Fruit fly (Drosophila melanogaster) whole organism, embryonic: ENCODE data around the gene CG31050.

Source experiments
- Antp ChIP-seq: fragments of 200-800 bp; sonication (Bioruptor generic); optimal IDR thresholded peaks from 3 replicates; lab custom pipeline; 2016; ENCODE audit warnings: missing biosample characterization, missing genetic modification characterization
- BtbVII ChIP-seq: fragments of 200-800 bp; sonication (Bioruptor generic); optimal IDR thresholded peaks from 3 replicates; lab custom pipeline; 2017; ENCODE audit warnings: missing biosample characterization, mild to moderate bottlenecking, missing genetic modification characterization
- CG10462 ChIP-seq: fragments of 200-800 bp; sonication (Bioruptor generic); optimal IDR thresholded peaks from 2 replicates; lab custom pipeline; 2016; ENCODE audit warnings: missing biosample characterization, missing genetic modification characterization
- CG11085 ChIP-seq: fragments of 200-800 bp; sonication (Bioruptor generic); IDR thresholded peaks from 2 replicates; pipeline ENCODE4 v1.3.6; 2022; ENCODE audit warnings: missing biosample characterization, missing genetic modification characterization
- CG12236 ChIP-seq: fragments of 200-800 bp; sonication (Bioruptor generic); optimal IDR thresholded peaks from 2 replicates; lab custom pipeline; 2016; ENCODE audit warnings: missing biosample characterization, missing genetic modification characterization
- CG14710 ChIP-seq: fragments of 200-800 bp; sonication (Bioruptor generic); optimal IDR thresholded peaks from 3 replicates; lab custom pipeline; 2019; ENCODE audit warnings: missing biosample characterization, mild to moderate bottlenecking, missing genetic modification characterization, moderate library complexity
- CG17385 ChIP-seq: fragments of 200-800 bp; sonication (Bioruptor generic); optimal IDR thresholded peaks from 3 replicates; lab custom pipeline; 2018; ENCODE audit warnings: missing biosample characterization, mild to moderate bottlenecking, missing genetic modification characterization
- CG1792 ChIP-seq: fragments of 200-800 bp; sonication (Bioruptor generic); optimal IDR thresholded peaks from 2 replicates; lab custom pipeline; 2016; ENCODE audit warnings: missing biosample characterization, missing genetic modification characterization
- CG2116 ChIP-seq: fragments of 200-800 bp; sonication (Bioruptor generic); optimal IDR thresholded peaks from 3 replicates; lab custom pipeline; 2018; ENCODE audit warnings: missing biosample characterization, mild to moderate bottlenecking, missing genetic modification characterization
- CG34376 ChIP-seq: fragments of 200-800 bp; sonication (Bioruptor generic); optimal IDR thresholded peaks from 2 replicates; lab custom pipeline; 2018; ENCODE audit warnings: missing biosample characterization, mild to moderate bottlenecking, missing genetic modification characterization
- CG4617 ChIP-seq: fragments of 200-800 bp; sonication (Bioruptor generic); optimal IDR thresholded peaks from 3 replicates; lab custom pipeline; 2016; ENCODE audit warnings: missing biosample characterization, missing genetic modification characterization, borderline replicate concordance
- CG4707 ChIP-seq: fragments of 200-800 bp; sonication (Bioruptor generic); optimal IDR thresholded peaks from 2 replicates; lab custom pipeline; 2018; ENCODE audit warnings: missing biosample characterization, mild to moderate bottlenecking, missing genetic modification characterization, moderate library complexity
- CG7963 ChIP-seq: fragments of 200-800 bp; sonication (Bioruptor generic); IDR thresholded peaks from 3 replicates; pipeline ENCODE4 v1.3.6; 2022; ENCODE audit warnings: missing biosample characterization, missing genetic modification characterization; ENCODE audit not compliant: partially characterized antibody
- CG9437 ChIP-seq: fragments of 200-800 bp; sonication (Bioruptor generic); optimal IDR thresholded peaks from 2 replicates; lab custom pipeline; 2018; ENCODE audit warnings: missing biosample characterization, mild to moderate bottlenecking, missing genetic modification characterization
- Chrac-16 ChIP-seq: fragments of 200-800 bp; sonication (Bioruptor generic); optimal IDR thresholded peaks from 3 replicates; lab custom pipeline; 2016; ENCODE audit warnings: missing biosample characterization, missing genetic modification characterization
- Deaf1 ChIP-seq: fragments of 200-800 bp; optimal IDR thresholded peaks from 3 replicates; lab custom pipeline; 2019; ENCODE audit warnings: missing biosample characterization, mild to moderate bottlenecking, missing genetic modification characterization, moderate library complexity
- Dek ChIP-seq: fragments of 200-800 bp; sonication (Bioruptor generic); optimal IDR thresholded peaks from 3 replicates; lab custom pipeline; 2019; ENCODE audit warnings: missing biosample characterization, mild to moderate bottlenecking, missing genetic modification characterization, moderate library complexity
- Ets65A ChIP-seq: fragments of 200-800 bp; sonication (Bioruptor generic); peaks from one replicate; lab custom pipeline; 2016; ENCODE audit warnings: missing biosample characterization, missing genetic modification characterization
- Fer1 ChIP-seq: fragments of 200-800 bp; sonication (Bioruptor generic); optimal IDR thresholded peaks from 2 replicates; lab custom pipeline; 2017; ENCODE audit warnings: missing biosample characterization, mild to moderate bottlenecking, missing genetic modification characterization
- HLH4C ChIP-seq: fragments of 200-800 bp; sonication (Bioruptor generic); IDR thresholded peaks from 3 replicates; pipeline ENCODE4 v1.3.6; 2022; ENCODE audit warnings: missing biosample characterization, missing genetic modification characterization; ENCODE audit not compliant: partially characterized antibody
- HLH54F ChIP-seq: fragments of 200-800 bp; sonication (Bioruptor generic); optimal IDR thresholded peaks from 3 replicates; lab custom pipeline; 2016; ENCODE audit warnings: missing biosample characterization, missing genetic modification characterization
- Lpt ChIP-seq: fragments of >200 bp; optimal IDR thresholded peaks from 2 replicates; lab custom pipeline; 2018; ENCODE audit warnings: missing biosample characterization, missing genetic modification characterization
- MBD-R2 ChIP-seq: fragments of 200-800 bp; sonication (Bioruptor generic); IDR thresholded peaks from 2 replicates; pipeline ENCODE4 v1.3.6; 2022; ENCODE audit warnings: missing biosample characterization, missing genetic modification characterization
- Max ChIP-seq: fragments of 200-800 bp; sonication (Bioruptor generic); optimal IDR thresholded peaks from 2 replicates; lab custom pipeline; 2016; ENCODE audit warnings: missing biosample characterization, mild to moderate bottlenecking, missing genetic modification characterization
- Med ChIP-seq: fragments of 200-800 bp; sonication (Bioruptor generic); peaks from one replicate; lab custom pipeline; 2016; ENCODE audit warnings: missing biosample characterization, missing genetic modification characterization, mild to moderate bottlenecking, inconsistent platforms, moderate library complexity
- NC2β ChIP-seq: fragments of 200-800 bp; sonication (Bioruptor generic); optimal IDR thresholded peaks from 2 replicates; lab custom pipeline; 2016; ENCODE audit warnings: missing biosample characterization, missing genetic modification characterization
- Opbp ChIP-seq: fragments of 200-800 bp; sonication (Bioruptor generic); IDR thresholded peaks from 3 replicates; pipeline ENCODE4 v1.3.6; 2022; ENCODE audit warnings: missing biosample characterization, missing genetic modification characterization; ENCODE audit not compliant: partially characterized antibody
- Ravus ChIP-seq: fragments of 200-800 bp; sonication (Bioruptor generic); IDR thresholded peaks from 2 replicates; pipeline ENCODE4 v1.3.6; 2022; ENCODE audit warnings: missing biosample characterization, missing genetic modification characterization
- Rx ChIP-seq: fragments of 200-800 bp; sonication (Bioruptor generic); IDR thresholded peaks from 2 replicates; pipeline ENCODE4 v1.3.6; 2022; ENCODE audit warnings: missing biosample characterization, missing genetic modification characterization
- Scr ChIP-seq: fragments of 200-800 bp; sonication (Bioruptor generic); IDR thresholded peaks from 2 replicates; pipeline ENCODE4 v1.3.6; 2022; ENCODE audit warnings: missing biosample characterization, missing genetic modification characterization; ENCODE audit not compliant: partially characterized antibody
- Side ChIP-seq: fragments of 200-800 bp; sonication (Bioruptor generic); optimal IDR thresholded peaks from 2 replicates; lab custom pipeline; 2016; ENCODE audit warnings: missing biosample characterization, missing genetic modification characterization
- amos ChIP-seq: fragments of 200-800 bp; sonication (Bioruptor generic); IDR thresholded peaks from 2 replicates; pipeline ENCODE4 v1.3.6; 2022; ENCODE audit warnings: missing biosample characterization, missing genetic modification characterization; ENCODE audit not compliant: partially characterized antibody
- ap ChIP-seq: fragments of 200-800 bp; sonication (Bioruptor generic); IDR thresholded peaks from 2 replicates; pipeline ENCODE4 v1.3.6; 2022; ENCODE audit warnings: missing biosample characterization, missing genetic modification characterization
- bbx ChIP-seq: fragments of 200-800 bp; sonication (Bioruptor generic); IDR thresholded peaks from 2 replicates; pipeline ENCODE4 v1.3.6; 2022; ENCODE audit warnings: missing biosample characterization, missing genetic modification characterization; ENCODE audit not compliant: partially characterized antibody
- caup ChIP-seq: fragments of 200-800 bp; sonication (Bioruptor generic); optimal IDR thresholded peaks from 3 replicates; lab custom pipeline; 2017; ENCODE audit warnings: missing biosample characterization, mild to moderate bottlenecking, missing genetic modification characterization, moderate library complexity; ENCODE audit not compliant: severe bottlenecking
- crc ChIP-seq: fragments of 200-800 bp; sonication (Bioruptor generic); optimal IDR thresholded peaks from 2 replicates; lab custom pipeline; 2016; ENCODE audit warnings: missing biosample characterization, missing genetic modification characterization
- dmrt99B ChIP-seq: fragments of 200-800 bp; sonication (Bioruptor generic); optimal IDR thresholded peaks from 2 replicates; lab custom pipeline; 2018; ENCODE audit warnings: missing biosample characterization, mild to moderate bottlenecking, missing genetic modification characterization, moderate library complexity
- fd3F ChIP-seq: fragments of 200-800 bp; sonication (Bioruptor generic); optimal IDR thresholded peaks from 2 replicates; lab custom pipeline; 2018; ENCODE audit warnings: missing biosample characterization, mild to moderate bottlenecking, missing genetic modification characterization, moderate library complexity
- gcm2 ChIP-seq: fragments of 200-800 bp; sonication (Bioruptor generic); optimal IDR thresholded peaks from 2 replicates; lab custom pipeline; 2016; ENCODE audit warnings: missing biosample characterization, missing genetic modification characterization
- gfzf ChIP-seq: fragments of 200-800 bp; sonication (Bioruptor generic); optimal IDR thresholded peaks from 2 replicates; lab custom pipeline; 2016; ENCODE audit warnings: missing biosample characterization, mild to moderate bottlenecking, missing genetic modification characterization, moderate library complexity
- grau ChIP-seq: fragments of 200-800 bp; optimal IDR thresholded peaks from 3 replicates; lab custom pipeline; 2019; ENCODE audit warnings: missing biosample characterization, mild to moderate bottlenecking, missing genetic modification characterization, moderate library complexity
- hth ChIP-seq: fragments of >200 bp; optimal IDR thresholded peaks from 2 replicates; lab custom pipeline; 2017; ENCODE audit warnings: inconsistent platforms
- kah ChIP-seq: fragments of 200-800 bp; sonication (Bioruptor generic); optimal IDR thresholded peaks from 2 replicates; lab custom pipeline; 2018; ENCODE audit warnings: missing biosample characterization, mild to moderate bottlenecking, missing genetic modification characterization
- mam ChIP-seq: fragments of 200-800 bp; sonication (Bioruptor generic); optimal IDR thresholded peaks from 3 replicates; lab custom pipeline; 2016; ENCODE audit warnings: missing biosample characterization, missing genetic modification characterization
- schlank ChIP-seq: fragments of 200-800 bp; sonication (Bioruptor generic); optimal IDR thresholded peaks from 2 replicates; lab custom pipeline; 2018; ENCODE audit warnings: missing biosample characterization, mild to moderate bottlenecking, missing genetic modification characterization
- sens ChIP-seq: fragments of 200-800 bp; sonication (Bioruptor generic); peaks from one replicate; lab custom pipeline; 2016; ENCODE audit warnings: missing biosample characterization, missing genetic modification characterization
- sqz ChIP-seq: fragments of 200-800 bp; sonication (Bioruptor generic); optimal IDR thresholded peaks from 3 replicates; lab custom pipeline; 2018; ENCODE audit warnings: missing biosample characterization, mild to moderate bottlenecking, missing genetic modification characterization
- tap ChIP-seq: fragments of 200-800 bp; optimal IDR thresholded peaks from 3 replicates; lab custom pipeline; 2019; ENCODE audit warnings: missing biosample characterization, mild to moderate bottlenecking, missing genetic modification characterization, moderate library complexity
- tll ChIP-seq, 2 experiments: fragments of 200-800 bp in 1 of 2; fragments of >200 bp in 1 of 2; sonication (Bioruptor generic) in 1 of 2; optimal IDR thresholded peaks; 2 replicates each; lab custom pipeline; 2017 to 2019; ENCODE audit warnings: missing biosample characterization in 2 of 2, missing genetic modification characterization in 2 of 2, mild to moderate bottlenecking in 1 of 2, moderate library complexity in 1 of 2
- usp ChIP-seq: fragments of >200 bp; optimal IDR thresholded peaks from 2 replicates; lab custom pipeline; 2017; ENCODE audit warnings: missing biosample characterization, missing genetic modification characterization

CG31050 gene

DNA sequence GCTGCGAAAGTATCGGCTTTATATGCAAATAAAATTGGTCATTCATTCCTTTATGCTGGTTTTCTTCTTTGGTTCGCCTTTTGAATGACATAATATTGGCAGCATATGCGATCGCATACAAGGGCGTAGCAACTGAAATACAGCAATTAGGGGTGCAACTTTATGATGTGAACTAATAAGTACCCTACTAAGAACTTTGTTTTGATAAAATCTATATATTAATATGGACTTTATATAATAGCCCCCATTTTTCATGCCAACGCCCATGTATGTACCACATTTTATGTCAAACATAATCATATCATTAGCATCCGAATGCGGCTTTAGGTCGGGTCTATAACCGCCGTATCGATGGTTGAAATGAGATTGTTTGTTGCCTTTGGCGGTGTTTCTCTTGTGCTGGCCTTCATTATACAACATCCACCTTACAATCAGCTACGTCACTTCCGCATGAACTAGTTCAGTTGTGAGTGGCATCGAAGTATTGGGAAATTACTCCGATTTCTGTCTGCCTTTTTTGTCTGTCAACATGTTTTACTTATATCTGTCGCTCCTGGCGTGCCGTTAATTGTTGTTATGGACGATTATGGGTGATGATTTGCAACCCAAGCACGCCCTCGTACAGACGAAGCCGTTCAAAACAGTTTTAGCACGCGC is 26.7 kb upstream of the CG31050 start (continued):
- TF ChIP-seq Med (GFP tag; lab: Kevin White, UChicago) (peak; percentile 90), CG34376 (GFP tag; lab: Kevin White, UChicago) (no peak), CG2116 (GFP tag; lab: Kevin White, UChicago) (no peak), sqz (GFP tag; lab: Kevin White, UChicago) (no peak), kah (GFP tag; lab: Kevin White, UChicago) (no peak), hth (lab: Kevin White, UChicago) (no peak), dmrt99B (tag; lab: Kevin White, UChicago) (peak; percentile 71), gfzf (GFP tag; lab: Kevin White, UChicago) (no peak), Fer1 (GFP tag; lab: Kevin White, UChicago) (peak; percentile 63), HLH54F (no peak), Side (GFP tag; lab: Kevin White, UChicago) (no peak), Max (GFP tag; lab: Kevin White, UChicago) (no peak), CG7963 (GFP tag; lab: Robert Waterston, UW) (no peak), Antp (GFP tag; lab: Kevin White, UChicago) (no peak), schlank (no peak), caup (GFP tag; lab: Kevin White, UChicago) (peak; percentile 67), HLH4C (GFP tag; lab: Robert Waterston, UW) (no peak), Chrac-16 (GFP tag; lab: Kevin White, UChicago) (peak; percentile 27), Rx (GFP tag; lab: Robert Waterston, UW) (peak; percentile 48; the same call in 1 of the 2 replicates), usp (GFP tag; lab: Kevin White, UChicago) (no peak), BtbVII (GFP tag; lab: Kevin White, UChicago) (peak; percentile 14), amos (no peak), NC2β (GFP tag; lab: Kevin White, UChicago) (no peak), sens (GFP tag; lab: Kevin White, UChicago) (peak; percentile 80), CG1792 (GFP tag; lab: Kevin White, UChicago) (no peak), CG9437 (GFP tag; lab: Kevin White, UChicago) (no peak), gcm2 (GFP tag; lab: Kevin White, UChicago) (no peak), Lpt (GFP tag; lab: Kevin White, UChicago) (no peak), CG10462 (GFP tag; lab: Kevin White, UChicago) (no peak), MBD-R2 (GFP tag; lab: Robert Waterston, UW) (peak; percentile 23; the same call in 1 of the 2 replicates), Deaf1 (tag; lab: Kevin White, UChicago) (peak; percentile 28), bbx (GFP tag; lab: Robert Waterston, UW) (no peak), tll (GFP tag; optimal IDR thresholded peaks at IDR 0.05; lab: Kevin White, UChicago) (no peak), fd3F (GFP tag; lab: Kevin White, UChicago) (peak; percentile 66), Ravus (GFP tag; lab: Robert Waterston, UW) (no peak), mam (GFP tag; lab: Kevin White, UChicago) (peak; percentile 21), Dek (tag; lab: Kevin White, UChicago) (peak; percentile 52), Ets65A (GFP tag; lab: Kevin White, UChicago) (peak; percentile 90), ap (0 out of 2 replicates have a peak, but pooled peaks have one; percentile 6), CG17385 (peak; percentile 31), CG4617 (GFP tag; lab: Kevin White, UChicago) (no peak), tap (tag; lab: Kevin White, UChicago) (peak; percentile 68), Scr (no peak), CG12236 (GFP tag; lab: Kevin White, UChicago) (no peak), CG11085 (no peak), grau (peak; percentile 68), CG4707 (GFP tag; lab: Kevin White, UChicago) (no peak), Opbp (GFP tag; lab: Robert Waterston, UW) (no peak), crc (no peak), CG14710 (tag; lab: Kevin White, UChicago) (no peak)
